Worm (Caenorhabditis elegans) whole organism, young adult: Measurements from ENCODE around the gene pola-1.

Source experiments
- F37B4.10 ChIP-seq: fragments of 200-800 bp; sonication (Bioruptor generic); IDR thresholded peaks from 2 replicates; pipeline ENCODE4 v1.3.6; 2022; ENCODE audit warnings: missing genetic modification characterization, missing compliant biosample characterization
- Y79H2A.3 ChIP-seq: fragments of 200-800 bp; sonication (Bioruptor generic); conservative IDR thresholded peaks from 2 replicates; pipeline ENCODE4 v1.3.6; 2022; ENCODE audit warnings: missing genetic modification reagents, missing genetic modification characterization, missing compliant biosample characterization
- dpff-1 ChIP-seq: sonication (generic microtip); optimal IDR thresholded peaks from 2 replicates; lab custom pipeline; 2017; ENCODE audit warnings: mild to moderate bottlenecking, missing genetic modification characterization, missing compliant biosample characterization
- egl-18 ChIP-seq: fragments of 200-800 bp; sonication (Bioruptor generic); IDR thresholded peaks from 2 replicates; pipeline ENCODE4 v1.3.6; 2022; ENCODE audit warnings: missing genetic modification reagents, missing genetic modification characterization, missing compliant biosample characterization
- nhr-90 ChIP-seq: sonication (generic microtip); optimal IDR thresholded peaks from 2 replicates; lab custom pipeline; 2016; ENCODE audit warnings: missing genotype, mild to moderate bottlenecking, missing genetic modification characterization, missing compliant biosample characterization
- pha-4 ChIP-seq: fragments of 150-350 bp; sonication (generic microtip); optimal IDR thresholded peaks from 2 replicates; lab custom pipeline; 2014; ENCODE audit warnings: missing biosample characterization, missing genetic modification reagents, missing genetic modification characterization
- repo-1 ChIP-seq: sonication (generic microtip); optimal IDR thresholded peaks from 2 replicates; lab custom pipeline; 2017; ENCODE audit warnings: mild to moderate bottlenecking, missing genetic modification characterization, missing compliant biosample characterization
- tlf-1 ChIP-seq: fragments of 200-800 bp; sonication (Bioruptor generic); optimal IDR thresholded peaks from 2 replicates; lab custom pipeline; 2018; ENCODE audit warnings: mild to moderate bottlenecking, missing genetic modification characterization, missing compliant biosample characterization

DNA sequence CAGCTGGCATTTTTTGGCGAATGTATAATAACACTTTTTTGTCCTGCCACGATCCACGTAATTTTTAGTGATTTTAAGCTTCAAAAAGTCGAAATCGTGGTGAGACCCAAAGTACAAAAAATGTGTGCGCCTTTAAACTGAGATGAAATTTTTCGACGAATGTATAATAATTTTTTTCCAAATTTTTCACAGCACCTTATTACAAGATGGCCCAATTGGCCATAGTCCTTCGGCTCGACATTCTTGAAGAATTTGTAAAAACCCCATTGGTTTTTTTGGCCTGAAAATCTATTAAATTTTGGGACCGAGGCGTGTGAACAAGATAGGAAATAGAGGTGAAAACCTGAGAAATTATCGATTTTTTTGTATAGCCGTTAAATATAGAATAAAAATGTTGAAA is 26.3 kb upstream of the pola-1 start:
- TF ChIP-seq repo-1 (tag; lab: Kevin White, UChicago) (no peak), Y79H2A.3 (no peak), F37B4.10 (GFP tag; lab: Robert Waterston, UW) (no peak), nhr-90 (no peak), tlf-1 (GFP tag; lab: Kevin White, UChicago) (no peak), pha-4 (tag; lab: Kevin White, UChicago) (no peak), egl-18 (no peak), dpff-1 (no peak)
